Worm (Caenorhabditis elegans) whole organism, late embryonic: ENCODE results near the gene nhr-31.

Source experiments
- C08G9.2 ChIP-seq: sonication (generic microtip); optimal IDR thresholded peaks from 2 replicates; lab custom pipeline; 2016; ENCODE audit warnings: mild to moderate bottlenecking, missing genetic modification characterization, moderate library complexity, missing compliant biosample characterization
- C38D4.7 ChIP-seq: fragments of 200-800 bp; sonication (Bioruptor generic); optimal IDR thresholded peaks from 2 replicates; lab custom pipeline; 2018; ENCODE audit warnings: mild to moderate bottlenecking, missing genetic modification characterization, moderate library complexity, missing compliant biosample characterization
- F13H6.1 ChIP-seq: sonication (generic microtip); optimal IDR thresholded peaks from 2 replicates; lab custom pipeline; 2016; ENCODE audit warnings: missing genetic modification characterization, missing compliant biosample characterization
- K09A11.1 ChIP-seq: sonication (generic microtip); optimal IDR thresholded peaks from 2 replicates; lab custom pipeline; 2017; ENCODE audit warnings: antibody characterized with exemption, mild to moderate bottlenecking, missing genetic modification characterization, missing compliant biosample characterization; ENCODE audit not compliant: insufficient read depth
- Y22D7AL.16 ChIP-seq: sonication (generic microtip); optimal IDR thresholded peaks from 2 replicates; lab custom pipeline; 2016; ENCODE audit warnings: missing genetic modification characterization, missing compliant biosample characterization
- ama-1 ChIP-seq: fragments of 150-350 bp; optimal IDR thresholded peaks from 2 replicates; lab custom pipeline; 2014
- ceh-14 ChIP-seq: sonication (generic microtip); optimal IDR thresholded peaks from 2 replicates; lab custom pipeline; 2016; ENCODE audit warnings: missing genotype, missing genetic modification characterization, missing compliant biosample characterization
- ceh-2 ChIP-seq: sonication (generic microtip); optimal IDR thresholded peaks from 2 replicates; lab custom pipeline; 2016; ENCODE audit warnings: missing genotype, missing genetic modification characterization, missing compliant biosample characterization
- ceh-24 ChIP-seq: sonication (generic microtip); optimal IDR thresholded peaks from 2 replicates; lab custom pipeline; 2016; ENCODE audit warnings: mild to moderate bottlenecking, missing genetic modification characterization, missing compliant biosample characterization
- ceh-30 ChIP-seq: fragments of 150-350 bp; optimal IDR thresholded peaks from 2 replicates; lab custom pipeline; 2014; ENCODE audit warnings: missing biosample characterization, missing genetic modification characterization
- ceh-31 ChIP-seq: sonication (generic microtip); optimal IDR thresholded peaks from 2 replicates; lab custom pipeline; 2016; ENCODE audit warnings: missing genetic modification characterization, missing compliant biosample characterization
- ceh-34 ChIP-seq: sonication (generic microtip); optimal IDR thresholded peaks from 2 replicates; lab custom pipeline; 2016; ENCODE audit warnings: mild to moderate bottlenecking, missing genetic modification characterization, missing compliant biosample characterization
- ceh-45 ChIP-seq: fragments of 200-800 bp; sonication (Bioruptor generic); IDR thresholded peaks from 2 replicates; pipeline ENCODE4 v1.3.6; 2022; ENCODE audit warnings: missing genetic modification reagents, missing genetic modification characterization, missing compliant biosample characterization
- ceh-48 ChIP-seq: sonication (generic microtip); optimal IDR thresholded peaks from 2 replicates; lab custom pipeline; 2016; ENCODE audit warnings: missing genetic modification characterization, inconsistent platforms, missing compliant biosample characterization
- ceh-9 ChIP-seq: sonication (generic microtip); optimal IDR thresholded peaks from 2 replicates; lab custom pipeline; 2016; ENCODE audit warnings: mild to moderate bottlenecking, missing genetic modification characterization, inconsistent platforms, missing compliant biosample characterization
- che-1 ChIP-seq: sonication (generic microtip); optimal IDR thresholded peaks from 2 replicates; lab custom pipeline; 2016; ENCODE audit warnings: mild to moderate bottlenecking, missing genetic modification characterization, missing compliant biosample characterization
- dve-1 ChIP-seq: sonication (generic microtip); optimal IDR thresholded peaks from 2 replicates; lab custom pipeline; 2017; ENCODE audit warnings: antibody characterized with exemption, mild to moderate bottlenecking, missing genetic modification characterization, missing compliant biosample characterization
- elt-4 ChIP-seq: sonication (generic microtip); optimal IDR thresholded peaks from 2 replicates; lab custom pipeline; 2016; ENCODE audit warnings: missing genetic modification characterization, missing compliant biosample characterization
- ets-4 ChIP-seq: sonication (generic microtip); optimal IDR thresholded peaks from 2 replicates; lab custom pipeline; 2016; ENCODE audit warnings: missing genetic modification characterization, missing compliant biosample characterization
- fkh-6 ChIP-seq: sonication (generic microtip); optimal IDR thresholded peaks from 2 replicates; lab custom pipeline; 2016; ENCODE audit warnings: missing genetic modification characterization, missing compliant biosample characterization
- hlh-6 ChIP-seq: sonication (generic microtip); optimal IDR thresholded peaks from 2 replicates; lab custom pipeline; 2016; ENCODE audit warnings: missing genotype, missing genetic modification characterization, missing compliant biosample characterization
- madf-2 ChIP-seq: sonication (generic microtip); optimal IDR thresholded peaks from 2 replicates; lab custom pipeline; 2017; ENCODE audit warnings: missing genetic modification characterization, missing compliant biosample characterization
- mec-3 ChIP-seq: sonication (generic microtip); optimal IDR thresholded peaks from 2 replicates; lab custom pipeline; 2016; ENCODE audit warnings: borderline replicate concordance, missing genetic modification characterization, missing compliant biosample characterization
- nfya-1 ChIP-seq: sonication (generic microtip); optimal IDR thresholded peaks from 2 replicates; lab custom pipeline; 2017; ENCODE audit warnings: missing genetic modification characterization, mild to moderate bottlenecking, missing compliant biosample characterization, antibody characterized with exemption, moderate library complexity
- npax-4 ChIP-seq: sonication (generic microtip); optimal IDR thresholded peaks from 2 replicates; lab custom pipeline; 2016; ENCODE audit warnings: missing genetic modification characterization, missing compliant biosample characterization
- pha-4 ChIP-seq: fragments of 150-350 bp; optimal IDR thresholded peaks from 2 replicates; lab custom pipeline; 2018; ENCODE audit warnings: missing biosample characterization, missing genetic modification reagents, missing genetic modification characterization
- pqm-1 ChIP-seq: sonication (generic microtip); optimal IDR thresholded peaks from 2 replicates; lab custom pipeline; 2016; ENCODE audit warnings: missing genetic modification characterization, missing compliant biosample characterization
- pros-1 ChIP-seq: fragments of 150-350 bp; optimal IDR thresholded peaks from 2 replicates; lab custom pipeline; 2014; ENCODE audit warnings: missing biosample characterization, missing genetic modification reagents, missing genetic modification characterization
- ref-2 ChIP-seq: sonication (generic microtip); optimal IDR thresholded peaks from 2 replicates; lab custom pipeline; 2016; ENCODE audit warnings: missing genetic modification characterization, missing compliant biosample characterization
- sdc-2 ChIP-seq: sonication (generic microtip); optimal IDR thresholded peaks from 2 replicates; lab custom pipeline; 2016; ENCODE audit warnings: missing genotype, missing genetic modification characterization, missing compliant biosample characterization
- sox-2 ChIP-seq: fragments of 200-800 bp; sonication (Bioruptor generic); IDR thresholded peaks from 2 replicates; pipeline ENCODE4 v1.3.6; 2022; ENCODE audit warnings: missing genetic modification reagents, missing genetic modification characterization, missing compliant biosample characterization
- sox-4 ChIP-seq: sonication (generic microtip); optimal IDR thresholded peaks from 2 replicates; lab custom pipeline; 2017; ENCODE audit warnings: mild to moderate bottlenecking, missing genetic modification characterization, inconsistent platforms, missing compliant biosample characterization
- tbx-2 ChIP-seq: sonication (generic microtip); optimal IDR thresholded peaks from 2 replicates; lab custom pipeline; 2016; ENCODE audit warnings: missing genetic modification characterization, missing compliant biosample characterization
- tbx-7 ChIP-seq: sonication (generic microtip); optimal IDR thresholded peaks from 2 replicates; lab custom pipeline; 2016; ENCODE audit warnings: missing genotype, missing genetic modification characterization, missing compliant biosample characterization
- unc-3 ChIP-seq, 2 experiments: fragments of 200-800 bp in 1 of 2; sonication (Bioruptor generic) in 1 of 2; sonication (generic microtip) in 1 of 2; conservative IDR thresholded peaks in 1 of 2; optimal IDR thresholded peaks in 1 of 2; 2 replicates each; pipeline versions ENCODE4 v1.3.6 to Lab custom; 2016 to 2022; ENCODE audit warnings: missing compliant biosample characterization in 2 of 2, missing genetic modification characterization in 2 of 2, missing genetic modification reagents in 1 of 2
- unc-42 ChIP-seq: sonication (generic microtip); optimal IDR thresholded peaks from 2 replicates; lab custom pipeline; 2016; ENCODE audit warnings: missing genotype, missing genetic modification characterization, missing compliant biosample characterization
- unc-86 ChIP-seq: sonication (generic microtip); optimal IDR thresholded peaks from 2 replicates; lab custom pipeline; 2016; ENCODE audit warnings: missing genetic modification characterization, missing compliant biosample characterization
- ztf-16 ChIP-seq: sonication (generic microtip); optimal IDR thresholded peaks from 2 replicates; lab custom pipeline; 2017; ENCODE audit warnings: missing genetic modification characterization, missing compliant biosample characterization

Gene nhr-31

ce11 chrIV:8042897-8043296, 13.6 kb upstream of the nhr-31 start:
- TF ChIP-seq fkh-6 (tag; lab: Kevin White, UChicago): no peak
- TF ChIP-seq che-1 (tag; lab: Kevin White, UChicago): no peak
- no peak for TF ChIP-seq pha-4
- no peak for TF ChIP-seq ceh-9 (tag; lab: Kevin White, UChicago)
- no peak for TF ChIP-seq npax-4
- no peak for TF ChIP-seq ztf-16
- TF ChIP-seq ref-2 (tag; lab: Kevin White, UChicago): no peak
- TF ChIP-seq ceh-34 (tag; lab: Kevin White, UChicago): no peak
- no peak for TF ChIP-seq K09A11.1 (tag; lab: Kevin White, UChicago)
- TF ChIP-seq ceh-2: no peak

DNA sequence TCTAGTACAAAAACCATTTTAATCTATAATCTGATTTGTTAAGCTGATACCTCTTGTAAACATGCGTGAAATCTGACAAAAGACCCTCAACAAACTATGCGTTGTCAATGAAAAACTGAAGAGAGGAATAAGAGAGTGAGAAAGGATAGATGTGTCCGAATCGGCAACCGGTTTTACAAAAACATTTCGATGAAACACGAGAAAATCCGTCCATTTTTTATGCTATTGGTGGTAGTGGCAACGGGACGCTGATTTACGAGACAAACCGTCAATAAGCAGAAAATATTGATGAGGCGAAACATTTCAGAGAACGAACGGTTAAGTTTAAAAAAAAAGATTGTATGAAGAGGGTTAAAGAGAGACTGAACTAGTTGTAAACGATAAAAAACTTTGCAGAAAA, 12.7 kb upstream of the nhr-31 start:
- TF ChIP-seq ceh-48 (tag; lab: Kevin White, UChicago) (no peak), ceh-34 (tag; lab: Kevin White, UChicago) (no peak), madf-2 (tag; lab: Kevin White, UChicago) (no peak), ama-1 (lab: Kevin White, UChicago) (no peak), ets-4 (no peak), ceh-9 (tag; lab: Kevin White, UChicago) (no peak), hlh-6 (tag; lab: Kevin White, UChicago) (no peak), elt-4 (tag; lab: Kevin White, UChicago) (no peak), sox-2 (GFP tag; lab: Robert Waterston, UW) (no peak), C38D4.7 (no peak), fkh-6 (tag; lab: Kevin White, UChicago) (no peak), unc-3 (GFP tag; conservative IDR thresholded peaks at IDR 0.05; lab: Robert Waterston, UW) (no peak), unc-3 (tag; optimal IDR thresholded peaks at IDR 0.05; lab: Kevin White, UChicago) (no peak), Y22D7AL.16 (tag; lab: Kevin White, UChicago) (no peak), ref-2 (tag; lab: Kevin White, UChicago) (no peak), ceh-30 (tag; lab: Kevin White, UChicago) (no peak), unc-86 (tag; lab: Kevin White, UChicago) (no peak), nfya-1 (tag; lab: Kevin White, UChicago) (no peak)

DNA sequence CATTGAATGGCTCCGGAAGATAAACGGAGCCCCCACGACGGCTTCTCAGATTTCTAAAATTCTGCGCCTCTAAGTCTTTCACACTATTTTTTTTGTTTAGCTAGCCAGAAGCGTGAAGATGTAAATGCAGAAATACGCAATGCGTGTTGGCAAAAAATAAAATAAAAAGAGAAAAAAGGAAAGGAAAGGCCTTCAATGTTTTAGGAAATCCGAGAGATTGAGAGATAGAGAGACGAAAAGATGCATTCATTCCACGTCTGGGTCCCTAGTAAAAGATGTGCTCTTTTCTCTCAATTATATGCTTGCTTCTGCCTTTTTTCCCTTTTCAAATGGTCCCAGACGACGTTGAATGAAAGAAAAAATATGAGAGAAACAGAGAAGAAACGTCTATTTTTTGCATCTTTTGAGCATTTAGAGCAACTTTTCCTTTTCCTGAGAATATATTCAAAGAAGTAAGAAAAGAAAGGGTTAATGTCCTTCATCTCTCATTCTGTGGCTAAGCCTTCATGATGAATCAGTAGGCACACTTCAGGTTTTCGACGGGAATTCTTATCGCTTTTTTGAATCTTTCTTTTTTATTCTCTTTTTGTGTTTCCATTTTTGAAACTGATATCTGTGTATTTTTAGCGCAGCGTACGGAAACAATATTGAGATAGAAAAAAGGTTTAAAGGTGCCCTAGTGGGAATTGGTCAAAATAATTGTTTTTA, 11.5 kb upstream of the nhr-31 start:
- TF ChIP-seq unc-42 (peak; percentile 89), ceh-31 (peak; percentile 31), ceh-34 (tag; lab: Kevin White, UChicago) (peak; percentile 75), ceh-14 (tag; lab: Kevin White, UChicago) (no peak), pqm-1 (no peak), C08G9.2 (tag; lab: Kevin White, UChicago) (no peak), tbx-2 (tag; lab: Kevin White, UChicago) (peak; percentile 17), ceh-45 (GFP tag; lab: Robert Waterston, UW) (no peak), mec-3 (tag; lab: Kevin White, UChicago) (no peak)

- TF ChIP-seq pros-1: no peak
- TF ChIP-seq dve-1 (tag; lab: Kevin White, UChicago): no peak
- no peak for TF ChIP-seq sdc-2 (tag; lab: Kevin White, UChicago)
Observed at ce11 chrIV:8036492-8036891, 7.2 kb upstream of the nhr-31 start.

DNA sequence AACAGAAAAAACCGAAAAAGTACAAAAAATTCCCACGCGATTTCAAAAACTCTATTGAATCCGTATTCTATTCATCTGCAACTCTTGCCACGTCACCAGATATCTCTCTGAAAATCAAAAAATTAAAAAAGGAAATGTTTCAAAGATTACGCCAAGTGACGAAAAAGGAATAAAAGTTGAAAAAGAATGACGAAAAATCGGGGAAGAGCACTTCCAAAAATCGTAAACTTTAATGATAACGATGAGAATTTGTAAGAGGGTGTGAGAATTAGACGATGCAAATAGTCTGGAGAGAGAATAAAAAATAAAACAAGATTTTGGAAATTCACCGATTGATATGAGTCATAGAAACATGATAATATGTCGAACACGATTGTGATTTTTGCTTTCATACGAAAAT, 4.9 kb upstream of the nhr-31 start:
- TF ChIP-seq F13H6.1 (tag; lab: Kevin White, UChicago): no peak
- no peak for TF ChIP-seq ceh-24
- TF ChIP-seq sox-4 (tag; lab: Kevin White, UChicago): no peak
- no peak for TF ChIP-seq hlh-6 (tag; lab: Kevin White, UChicago)
- TF ChIP-seq Y22D7AL.16 (tag; lab: Kevin White, UChicago): no peak
- TF ChIP-seq pqm-1: no peak
- TF ChIP-seq tbx-7: no peak
